Fruit fly (Drosophila melanogaster) whole organism, pupa: ENCODE data around the gene pip.

Experiments
- CG32121 ChIP-seq: fragments of 200-800 bp; sonication (Bioruptor generic); IDR thresholded peaks from 2 replicates; pipeline ENCODE4 v1.3.6; 2022; ENCODE audit warnings: missing biosample characterization, missing genetic modification characterization
- D1 ChIP-seq: fragments of 200-800 bp; sonication (Bioruptor generic); optimal IDR thresholded peaks from 2 replicates; lab custom pipeline; 2018; ENCODE audit warnings: missing biosample characterization, mild to moderate bottlenecking, missing genetic modification characterization, moderate library complexity
- EcR ChIP-seq: fragments of 200-800 bp; sonication (Bioruptor generic); optimal IDR thresholded peaks from 3 replicates; lab custom pipeline; 2019; ENCODE audit warnings: missing biosample characterization, missing genetic modification characterization, mild to moderate bottlenecking, moderate library complexity, missing genetic modification reagents
- Pif1A ChIP-seq: fragments of 200-800 bp; sonication (Bioruptor generic); optimal IDR thresholded peaks from 3 replicates; lab custom pipeline; 2016; ENCODE audit warnings: missing biosample characterization, missing genetic modification characterization
- rn ChIP-seq: fragments of 200-800 bp; sonication (Bioruptor generic); IDR thresholded peaks from 2 replicates; pipeline ENCODE4 v1.3.6; 2022; ENCODE audit warnings: missing biosample characterization, missing genetic modification characterization

- TF ChIP-seq CG32121 (GFP tag; lab: Robert Waterston, UW) (peak; percentile 55), Pif1A (GFP tag; lab: Kevin White, UChicago) (no peak), EcR (GFP tag; lab: Kevin White, UChicago) (no peak), rn (GFP tag; lab: Robert Waterston, UW) (no peak), D1 (tag; lab: Kevin White, UChicago) (peak; percentile 36)
Observed at dm6 chr3L:19294613-19295299, 42.7 kb downstream of the pip start.
